Worm (Caenorhabditis elegans): ENCODE measurements around the gene irld-67.

DNA sequence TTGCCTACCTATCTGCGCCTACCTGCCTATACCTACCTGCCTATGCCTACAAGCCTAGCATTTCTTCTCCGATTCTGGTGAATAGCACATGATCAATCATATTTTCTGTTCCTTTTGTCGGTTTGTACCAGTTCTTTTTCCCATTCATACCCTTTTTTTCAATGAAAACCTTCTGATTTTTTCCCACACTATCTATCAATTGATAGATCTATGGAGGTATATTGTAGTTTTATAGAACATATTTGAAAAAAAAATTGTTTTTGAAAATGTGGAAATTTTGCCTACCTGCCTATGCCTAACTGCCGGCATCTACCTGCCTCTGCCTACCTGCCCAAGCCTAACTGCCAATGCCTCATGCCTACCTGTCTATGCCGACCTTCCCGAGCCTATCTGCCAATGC is 29.4 kb upstream of the irld-67 start:
- TF ChIP-seq lin-15B (tag; optimal IDR thresholded peaks at IDR 0.05) (no peak), unc-62 (GFP tag; optimal IDR thresholded peaks at IDR 0.05) (no peak), skn-1 (tag; optimal IDR thresholded peaks at IDR 0.05) (no peak), egl-27 (tag; optimal IDR thresholded peaks at IDR 0.05) (no peak), hmg-11 (tag; optimal IDR thresholded peaks at IDR 0.05) (no peak), fkh-10 (GFP tag; optimal IDR thresholded peaks at IDR 0.05) (no peak), tbx-2 (tag; optimal IDR thresholded peaks at IDR 0.05) (no peak), ama-1 (optimal IDR thresholded peaks at IDR 0.05) (no peak)
